Worm (Caenorhabditis elegans): ENCODE measurements around the gene srlf-2.

Gene srlf-2

ce11 chrIV:8481308-8481707, 8.7 kb upstream of the srlf-2 start, which contains the start of gene spp-8 (continued):
- TF ChIP-seq unc-62 (GFP tag; optimal IDR thresholded peaks at IDR 0.05) (no peak), pag-3 (tag; optimal IDR thresholded peaks at IDR 0.05; ENCODE audit: borderline replicate concordance, insufficient read depth) (no peak), tlp-1 (tag; optimal IDR thresholded peaks at IDR 0.05) (no peak), unc-30 (tag; optimal IDR thresholded peaks at IDR 0.05) (no peak), lir-3 (tag; optimal IDR thresholded peaks at IDR 0.05; ENCODE audit: poor library complexity) (no peak), ceh-88 (GFP tag; IDR thresholded peaks at IDR 0.05) (no peak), rnt-1 (tag; optimal IDR thresholded peaks at IDR 0.05) (no peak), mdl-1 (tag; optimal IDR thresholded peaks at IDR 0.05) (peak in 1 of 2 experiments; percentile 25), dpl-1 (GFP tag; optimal IDR thresholded peaks at IDR 0.05) (no peak), ama-1 (optimal IDR thresholded peaks at IDR 0.05) (no peak), egl-27 (tag; optimal IDR thresholded peaks at IDR 0.05) (no peak), F16B12.6 (tag; optimal IDR thresholded peaks at IDR 0.05) (no peak)

- TF ChIP-seq tbx-2 (tag; optimal IDR thresholded peaks at IDR 0.05) (no peak), aly-2 (tag; optimal IDR thresholded peaks at IDR 0.05) (no peak), nhr-20 (tag; optimal IDR thresholded peaks at IDR 0.05) (no peak), snu-23 (GFP tag; optimal IDR thresholded peaks at IDR 0.05) (no peak), fkh-4 (tag; optimal IDR thresholded peaks at IDR 0.05; ENCODE audit: borderline replicate concordance) (no peak), F16B12.6 (tag; optimal IDR thresholded peaks at IDR 0.05) (no peak)
Measured at ce11 chrIV:8487183-8487582, 2.8 kb upstream of the srlf-2 start, which contains the start of gene srlf-3. TSS of gene srlf-3 (plus strand) at chrIV:8487483.

ce11 chrIV:8488043-8488442, 2.0 kb upstream of the srlf-2 start:
- TF ChIP-seq jun-1 (tag; optimal IDR thresholded peaks at IDR 0.05): no peak
- TF ChIP-seq pax-3 (tag; optimal IDR thresholded peaks at IDR 0.05): no peak
- TF ChIP-seq nhr-71 (tag; optimal IDR thresholded peaks at IDR 0.05): no peak
- no peak for TF ChIP-seq nhr-47 (tag; optimal IDR thresholded peaks at IDR 0.05)
- TF ChIP-seq ceh-63 (GFP tag; optimal IDR thresholded peaks at IDR 0.05): no peak
- no peak for TF ChIP-seq ztf-4 (tag; optimal IDR thresholded peaks at IDR 0.05)
- no peak for TF ChIP-seq C16A3.4 (tag; optimal IDR thresholded peaks at IDR 0.05)
- no peak for TF ChIP-seq grh-1 (GFP tag; IDR thresholded peaks at IDR 0.05)
- no peak for TF ChIP-seq dpl-1 (GFP tag; optimal IDR thresholded peaks at IDR 0.05)
- no peak for TF ChIP-seq pag-3 (tag; optimal IDR thresholded peaks at IDR 0.05; ENCODE audit: borderline replicate concordance, insufficient read depth)
- no peak for TF ChIP-seq C04F5.9 (tag; optimal IDR thresholded peaks at IDR 0.05)
- TF ChIP-seq Y116A8C.19 (tag; optimal IDR thresholded peaks at IDR 0.05; ENCODE audit: borderline replicate concordance): no peak

- TF ChIP-seq rnt-1 (tag; optimal IDR thresholded peaks at IDR 0.05) (no peak), hlh-4 (tag; optimal IDR thresholded peaks at IDR 0.05) (no peak), mab-9 (GFP tag; IDR thresholded peaks at IDR 0.05) (no peak), pqm-1 (tag; optimal IDR thresholded peaks at IDR 0.05) (no peak), ama-1 (optimal IDR thresholded peaks at IDR 0.05) (no peak), nhr-19 (GFP tag; conservative IDR thresholded peaks at IDR 0.05) (no peak), xbp-1 (tag; optimal IDR thresholded peaks at IDR 0.05) (no peak)
Measured at ce11 chrIV:8492242-8492641, 2.2 kb downstream of the srlf-2 start, which contains the start of gene sru-7. TSS of gene sru-7 (plus strand) at chrIV:8492542.

- no peak for TF ChIP-seq skn-1 (tag; optimal IDR thresholded peaks at IDR 0.05)
- no peak for TF ChIP-seq tbx-2 (tag; optimal IDR thresholded peaks at IDR 0.05)
- no peak for TF ChIP-seq unc-98 (GFP tag; IDR thresholded peaks at IDR 0.05)
- no peak for TF ChIP-seq fkh-8 (tag; optimal IDR thresholded peaks at IDR 0.05)
- no peak for TF ChIP-seq nhr-12 (tag; optimal IDR thresholded peaks at IDR 0.05)
- no peak for TF ChIP-seq aha-1 (tag; optimal IDR thresholded peaks at IDR 0.05)
- TF ChIP-seq dpl-1 (GFP tag; optimal IDR thresholded peaks at IDR 0.05): no peak
- no peak for TF ChIP-seq mab-9 (GFP tag; IDR thresholded peaks at IDR 0.05)
- no peak for TF ChIP-seq lsy-2 (tag; optimal IDR thresholded peaks at IDR 0.05)
- TF ChIP-seq lin-15B (tag; optimal IDR thresholded peaks at IDR 0.05): no peak
- no peak for TF ChIP-seq sup-37 (GFP tag; optimal IDR thresholded peaks at IDR 0.05)
- TF ChIP-seq fkh-10 (GFP tag; optimal IDR thresholded peaks at IDR 0.05): no peak
- TF ChIP-seq nhr-237 (tag; optimal IDR thresholded peaks at IDR 0.05): no peak
Measured at ce11 chrIV:8496263-8496662, 6.2 kb downstream of the srlf-2 start, which contains the start of gene C28C12.12. TSS of gene C28C12.12 (minus strand) at chrIV:8496363.

Measured in whole organism, L1 larva.